Worm (Caenorhabditis elegans): Measurements from ENCODE around the gene C35D10.3.

Gene C35D10.3

ce11 chrIII:4899728-4900127, 31.0 kb downstream of the C35D10.3 start (continued):
- peak; percentile 98 for TF ChIP-seq K11D2.4 (GFP tag; IDR thresholded peaks at IDR 0.05)
- TF ChIP-seq hmg-20 (GFP tag; IDR thresholded peaks at IDR 0.05) = peak; percentile 83; the same call in 1 of the 2 replicates
- TF ChIP-seq bed-1 (GFP tag; IDR thresholded peaks at IDR 0.05) = peak; percentile 86; the same call in 1 of the 2 replicates
- TF ChIP-seq nhr-179 (tag; optimal IDR thresholded peaks at IDR 0.05) = no peak
- TF ChIP-seq die-1 (tag; optimal IDR thresholded peaks at IDR 0.05) = peak; percentile 91
- peak; percentile 96 for TF ChIP-seq Y53G8AR.9 (GFP tag; conservative IDR thresholded peaks at IDR 0.05)
- TF ChIP-seq F33H1.4 (GFP tag; IDR thresholded peaks at IDR 0.05) = peak; percentile 78
- TF ChIP-seq F37B4.10 (GFP tag; IDR thresholded peaks at IDR 0.05) = peak; percentile 94
- peak; percentile 87 for TF ChIP-seq C17E4.6 (GFP tag; IDR thresholded peaks at IDR 0.05)
- no peak for TF ChIP-seq nhr-120 (GFP tag; IDR thresholded peaks at IDR 0.05)
- TF ChIP-seq nfya-2 (GFP tag; IDR thresholded peaks at IDR 0.05) = no peak
- peak; percentile 98 for TF ChIP-seq egl-44 (GFP tag; IDR thresholded peaks at IDR 0.05)
- peak; percentile 64 for TF ChIP-seq zim-3 (tag; optimal IDR thresholded peaks at IDR 0.05)
- peak; percentile 88 for TF ChIP-seq Y56A3A.18 (GFP tag; IDR thresholded peaks at IDR 0.05)
- peak in 2 of 3 experiments; percentile 68 to 96 for TF ChIP-seq lin-35 (GFP tag; optimal IDR thresholded peaks at IDR 0.05)
- TF ChIP-seq F22D6.2 (tag; optimal IDR thresholded peaks at IDR 0.05) = peak; percentile 93
- TF ChIP-seq pha-4 (tag; optimal IDR thresholded peaks at IDR 0.05) = peak; percentile 84
- TF ChIP-seq somi-1 (GFP tag; optimal IDR thresholded peaks at IDR 0.05) = peak; percentile 100
- peak; percentile 86; the same call in 1 of the 2 replicates for TF ChIP-seq lag-1 (GFP tag; IDR thresholded peaks at IDR 0.05)
- peak; percentile 95 for TF ChIP-seq F52B5.7 (tag; optimal IDR thresholded peaks at IDR 0.05)
- no peak for TF ChIP-seq snpc-3.4 (tag; optimal IDR thresholded peaks at IDR 0.05)
- peak; percentile 87 for TF ChIP-seq ztf-18 (tag; optimal IDR thresholded peaks at IDR 0.05)
- TF ChIP-seq cebp-1 (GFP tag; IDR thresholded peaks at IDR 0.05) = peak; percentile 87
- peak; percentile 98 for TF ChIP-seq cebp-1 (tag; optimal IDR thresholded peaks at IDR 0.05)
- no peak for TF ChIP-seq lsy-27 (tag; optimal IDR thresholded peaks at IDR 0.05; ENCODE audit: borderline replicate concordance, insufficient read depth)
- peak; percentile 84; the same call in 1 of the 2 replicates for TF ChIP-seq ceh-58 (GFP tag; IDR thresholded peaks at IDR 0.05)
- peak; percentile 22 for TF ChIP-seq F57A8.1 (GFP tag; optimal IDR thresholded peaks at IDR 0.05)
- TF ChIP-seq F39B2.1 (GFP tag; IDR thresholded peaks at IDR 0.05) = no peak
- peak; percentile 97 for TF ChIP-seq nhr-90 (tag; optimal IDR thresholded peaks at IDR 0.05)
- peak; percentile 86 for TF ChIP-seq bed-2 (GFP tag; IDR thresholded peaks at IDR 0.05)
- TF ChIP-seq ceh-91 (GFP tag; IDR thresholded peaks at IDR 0.05) = peak; percentile 64
- peak; percentile 58 for TF ChIP-seq sptf-2 (GFP tag; optimal IDR thresholded peaks at IDR 0.05)
- peak; percentile 47 for TF ChIP-seq madf-8 (GFP tag; conservative IDR thresholded peaks at IDR 0.05)
- TF ChIP-seq egrh-3 (GFP tag; IDR thresholded peaks at IDR 0.05) = peak; percentile 70
- peak; percentile 95 for TF ChIP-seq madf-3 (GFP tag; IDR thresholded peaks at IDR 0.05)
- peak; percentile 97 for TF ChIP-seq repo-1 (tag; optimal IDR thresholded peaks at IDR 0.05)
- no peak for TF ChIP-seq nfya-1 (tag; optimal IDR thresholded peaks at IDR 0.05; ENCODE audit: borderline replicate concordance, insufficient read depth)
- peak; percentile 99 for TF ChIP-seq ets-4 (GFP tag; optimal IDR thresholded peaks at IDR 0.05)
- peak; percentile 58 for TF ChIP-seq mxl-1 (tag; optimal IDR thresholded peaks at IDR 0.05)
- TF ChIP-seq nhr-27 (tag; optimal IDR thresholded peaks at IDR 0.05) = peak; percentile 80
- TF ChIP-seq aptf-2 (GFP tag; conservative IDR thresholded peaks at IDR 0.05) = peak; percentile 73; the same call in 1 of the 2 replicates
- TF ChIP-seq B0035.1 (tag; optimal IDR thresholded peaks at IDR 0.05) = peak; percentile 93
- TF ChIP-seq F55B11.4 (tag; optimal IDR thresholded peaks at IDR 0.05; ENCODE audit: borderline replicate concordance, insufficient read depth) = no peak
- peak; percentile 48 for TF ChIP-seq mel-28 (tag; optimal IDR thresholded peaks at IDR 0.05; ENCODE audit: borderline replicate concordance)
- TF ChIP-seq ztf-22 (GFP tag; optimal IDR thresholded peaks at IDR 0.05) = peak; percentile 99
- TF ChIP-seq hlh-12 (tag; optimal IDR thresholded peaks at IDR 0.05) = no peak
- TF ChIP-seq ztf-6 (GFP tag; IDR thresholded peaks at IDR 0.05) = peak; percentile 96
- TF ChIP-seq D2030.7 (GFP tag; IDR thresholded peaks at IDR 0.05) = peak; percentile 41

Data from whole organism, young adult.